Worm (Caenorhabditis elegans): ENCODE measurements around the gene C39D10.8.
A peak's percentile ranks its signal among the peaks of the same experiment; 100 is the strongest.

C39D10.8 gene

ce11 chrX:7906430-7907014 lies 25.8 kb upstream of the C39D10.8 start, which contains the start of gene C39D10.1 (continued):
- TF ChIP-seq chd-7 (tag; optimal IDR thresholded peaks at IDR 0.05) (no peak), nhr-90 (tag; optimal IDR thresholded peaks at IDR 0.05) (peak; percentile 71), F57C9.4 (tag; optimal IDR thresholded peaks at IDR 0.05) (no peak), ztf-28 (GFP tag; IDR thresholded peaks at IDR 0.05) (no peak), sdz-38 (tag; optimal IDR thresholded peaks at IDR 0.05) (no peak), nhr-80 (tag; optimal IDR thresholded peaks at IDR 0.05) (no peak), dpff-1 (tag; optimal IDR thresholded peaks at IDR 0.05) (no peak), nhr-179 (tag; optimal IDR thresholded peaks at IDR 0.05) (no peak), lin-54 (GFP tag; optimal IDR thresholded peaks at IDR 0.05) (no peak), lsl-1 (GFP tag; optimal IDR thresholded peaks at IDR 0.05) (no peak), akir-1 (GFP tag; optimal IDR thresholded peaks at IDR 0.05) (no peak), B0336.3 (GFP tag; IDR thresholded peaks at IDR 0.05) (no peak), lsy-27 (tag; optimal IDR thresholded peaks at IDR 0.05; ENCODE audit: borderline replicate concordance, insufficient read depth) (no peak), cebp-2 (GFP tag; IDR thresholded peaks at IDR 0.05) (no peak), F10E7.11 (tag; optimal IDR thresholded peaks at IDR 0.05) (no peak), ztf-18 (tag; optimal IDR thresholded peaks at IDR 0.05) (peak; percentile 34), ceh-91 (GFP tag; IDR thresholded peaks at IDR 0.05) (no peak), mes-4 (tag; optimal IDR thresholded peaks at IDR 0.05) (peak; percentile 26), K12H6.12 (tag; optimal IDR thresholded peaks at IDR 0.05) (no peak), F57A8.1 (GFP tag; optimal IDR thresholded peaks at IDR 0.05) (no peak), F39B2.1 (GFP tag; IDR thresholded peaks at IDR 0.05) (no peak), egl-44 (GFP tag; IDR thresholded peaks at IDR 0.05) (no peak), nhr-27 (tag; optimal IDR thresholded peaks at IDR 0.05) (no peak), C06A6.2 (GFP tag; conservative IDR thresholded peaks at IDR 0.05) (no peak), let-607 (tag; optimal IDR thresholded peaks at IDR 0.05) (no peak), rcor-1 (GFP tag; IDR thresholded peaks at IDR 0.05) (0 out of 2 replicates have a peak, but pooled peaks have one; percentile 15), rpc-1 (optimal IDR thresholded peaks at IDR 0.05) (peak; percentile 81), rpc-1 (tag; optimal IDR thresholded peaks at IDR 0.05) (peak; percentile 92), snpc-3.4 (tag; optimal IDR thresholded peaks at IDR 0.05) (no peak), pbrm-1 (GFP tag; IDR thresholded peaks at IDR 0.05) (peak; percentile 24; the same call in 1 of the 2 replicates), T07F8.4 (tag; optimal IDR thresholded peaks at IDR 0.05) (no peak), sptf-2 (GFP tag; optimal IDR thresholded peaks at IDR 0.05) (no peak), ceh-27 (GFP tag; optimal IDR thresholded peaks at IDR 0.05) (no peak), efl-1 (GFP tag; optimal IDR thresholded peaks at IDR 0.05) (no peak), nfya-1 (tag; optimal IDR thresholded peaks at IDR 0.05; ENCODE audit: borderline replicate concordance, insufficient read depth) (no peak), attf-3 (GFP tag; conservative IDR thresholded peaks at IDR 0.05) (no peak), snpc-4 (GFP tag; optimal IDR thresholded peaks at IDR 0.05) (peak; percentile 75), snpc-4 (tag; optimal IDR thresholded peaks at IDR 0.05) (peak in 1 of 4 experiments; percentile 67), madf-3 (GFP tag; IDR thresholded peaks at IDR 0.05) (no peak), B0261.1 (tag; optimal IDR thresholded peaks at IDR 0.05) (peak; percentile 78), F52B5.7 (tag; optimal IDR thresholded peaks at IDR 0.05) (no peak), C17E4.6 (GFP tag; IDR thresholded peaks at IDR 0.05) (no peak), B0019.2 (GFP tag; conservative IDR thresholded peaks at IDR 0.05) (no peak), attf-6 (GFP tag; IDR thresholded peaks at IDR 0.05) (peak; percentile 19; the same call in 1 of the 2 replicates), lin-26 (GFP tag; IDR thresholded peaks at IDR 0.05) (peak; percentile 86), die-1 (tag; optimal IDR thresholded peaks at IDR 0.05) (peak; percentile 69), B0035.1 (tag; optimal IDR thresholded peaks at IDR 0.05) (no peak), Y53G8AR.9 (GFP tag; conservative IDR thresholded peaks at IDR 0.05) (no peak), ztf-6 (GFP tag; IDR thresholded peaks at IDR 0.05) (no peak)

All from whole organism, young adult.